Worm (Caenorhabditis elegans): ENCODE measurements around the gene set-3.

DNA sequence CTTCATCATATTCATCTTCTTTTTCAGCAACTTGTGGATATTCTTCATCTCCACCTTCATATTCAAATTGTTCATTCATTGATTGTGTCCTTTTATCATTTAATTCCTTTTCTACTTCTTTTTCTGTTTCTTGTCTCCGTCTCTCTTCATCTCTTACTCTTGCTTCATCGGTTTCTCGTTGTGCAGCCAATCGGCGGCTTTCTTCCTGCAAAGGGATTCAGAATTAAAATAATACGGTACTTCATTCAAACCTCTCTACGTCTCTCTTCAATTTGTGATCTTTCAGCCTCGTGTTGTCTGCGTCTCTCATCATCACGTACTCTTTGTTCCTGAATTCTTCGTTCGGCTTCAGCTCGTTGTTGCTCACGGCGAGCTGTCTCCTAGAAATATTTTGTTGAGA, 46.3 kb upstream of the set-3 start:
- TF ChIP-seq flt-1 (GFP tag; IDR thresholded peaks at IDR 0.05) (no peak), ama-1 (optimal IDR thresholded peaks at IDR 0.05) (no peak), tbx-37 (GFP tag; conservative IDR thresholded peaks at IDR 0.05) (no peak), B0310.2 (tag; optimal IDR thresholded peaks at IDR 0.05) (no peak), ceh-13 (GFP tag; optimal IDR thresholded peaks at IDR 0.05) (no peak), hmg-4 (GFP tag; optimal IDR thresholded peaks at IDR 0.05) (no peak), hmbx-1 (tag; optimal IDR thresholded peaks at IDR 0.05) (no peak), pes-1 (GFP tag; IDR thresholded peaks at IDR 0.05) (no peak), F13C5.2 (tag; optimal IDR thresholded peaks at IDR 0.05) (no peak), tbx-11 (GFP tag; IDR thresholded peaks at IDR 0.05) (no peak), sea-1 (GFP tag; conservative IDR thresholded peaks at IDR 0.05) (no peak)

Measured in whole organism, early embryonic.